Fruit fly (Drosophila melanogaster) whole organism, pupa: Measurements from ENCODE around the gene CG7368.
"Not testable (repeated sequence)": the region's sequence is repeated elsewhere in the genome, so short reads cannot be mapped to it uniquely, and the experiment has no call there.

Experiments
- CG10348 ChIP-seq: fragments of 200-800 bp; sonication (Bioruptor generic); IDR thresholded peaks from 2 replicates; pipeline ENCODE4 v1.3.6; 2022; ENCODE audit warnings: missing biosample characterization, missing genetic modification characterization
- CG12605 ChIP-seq: fragments of 200-800 bp; sonication (Bioruptor generic); IDR thresholded peaks from 2 replicates; pipeline ENCODE4 v1.3.6; 2022; ENCODE audit warnings: missing biosample characterization, missing genetic modification characterization
- CG13204 ChIP-seq: fragments of 200-800 bp; sonication (Bioruptor generic); optimal IDR thresholded peaks from 2 replicates; lab custom pipeline; 2018; ENCODE audit warnings: missing biosample characterization, mild to moderate bottlenecking, missing genetic modification characterization, moderate library complexity
- CG14655 ChIP-seq: fragments of 200-800 bp; sonication (Bioruptor generic); optimal IDR thresholded peaks from 3 replicates; lab custom pipeline; 2017; ENCODE audit warnings: mild to moderate bottlenecking, missing biosample characterization, missing genetic modification reagents, missing genetic modification characterization
- CG15710 ChIP-seq: fragments of 200-800 bp; sonication (Bioruptor generic); optimal IDR thresholded peaks from 2 replicates; lab custom pipeline; 2018; ENCODE audit warnings: missing biosample characterization, mild to moderate bottlenecking, missing genetic modification characterization, moderate library complexity
- CG17806 ChIP-seq: fragments of 200-800 bp; sonication (Bioruptor generic); optimal IDR thresholded peaks from 2 replicates; lab custom pipeline; 2018; ENCODE audit warnings: missing biosample characterization, mild to moderate bottlenecking, missing genetic modification characterization, moderate library complexity
- CG32121 ChIP-seq: fragments of 200-800 bp; sonication (Bioruptor generic); IDR thresholded peaks from 2 replicates; pipeline ENCODE4 v1.3.6; 2022; ENCODE audit warnings: missing biosample characterization, missing genetic modification characterization
- CG34367 ChIP-seq: fragments of 200-800 bp; sonication (Bioruptor generic); optimal IDR thresholded peaks from 2 replicates; lab custom pipeline; 2018; ENCODE audit warnings: missing biosample characterization, mild to moderate bottlenecking, missing genetic modification characterization
- CG4496 ChIP-seq: fragments of 200-800 bp; sonication (Bioruptor generic); IDR thresholded peaks from 3 replicates; pipeline ENCODE4 v1.3.6; 2022; ENCODE audit warnings: missing biosample characterization, missing genetic modification characterization
- CG8159 ChIP-seq: fragments of 200-800 bp; sonication (Bioruptor generic); optimal IDR thresholded peaks from 3 replicates; lab custom pipeline; 2018; ENCODE audit warnings: missing biosample characterization, mild to moderate bottlenecking, missing genetic modification characterization, moderate library complexity
- CG8301 ChIP-seq: fragments of 200-800 bp; sonication (Bioruptor generic); optimal IDR thresholded peaks from 2 replicates; lab custom pipeline; 2018; ENCODE audit warnings: missing biosample characterization, mild to moderate bottlenecking, missing genetic modification characterization
- CG9948 ChIP-seq: fragments of 200-800 bp; sonication (Bioruptor generic); optimal IDR thresholded peaks from 2 replicates; lab custom pipeline; 2018; ENCODE audit warnings: missing biosample characterization, mild to moderate bottlenecking, missing genetic modification characterization, moderate library complexity
- D1 ChIP-seq: fragments of 200-800 bp; sonication (Bioruptor generic); optimal IDR thresholded peaks from 2 replicates; lab custom pipeline; 2018; ENCODE audit warnings: missing biosample characterization, mild to moderate bottlenecking, missing genetic modification characterization, moderate library complexity
- EcR ChIP-seq: fragments of 200-800 bp; sonication (Bioruptor generic); optimal IDR thresholded peaks from 3 replicates; lab custom pipeline; 2019; ENCODE audit warnings: missing biosample characterization, missing genetic modification characterization, mild to moderate bottlenecking, moderate library complexity, missing genetic modification reagents
- Ets98B ChIP-seq: fragments of 200-800 bp; sonication (Bioruptor generic); IDR thresholded peaks from 2 replicates; pipeline ENCODE4 v1.3.6; 2022; ENCODE audit warnings: missing biosample characterization, missing genetic modification characterization
- Pif1A ChIP-seq: fragments of 200-800 bp; sonication (Bioruptor generic); optimal IDR thresholded peaks from 3 replicates; lab custom pipeline; 2016; ENCODE audit warnings: missing biosample characterization, missing genetic modification characterization
- Pif1B ChIP-seq: fragments of 200-800 bp; sonication (Bioruptor generic); optimal IDR thresholded peaks from 3 replicates; lab custom pipeline; 2016; ENCODE audit warnings: missing biosample characterization, missing genetic modification characterization
- Snoo ChIP-seq: fragments of 200-800 bp; sonication (Bioruptor generic); optimal IDR thresholded peaks from 3 replicates; lab custom pipeline; 2017; ENCODE audit warnings: missing biosample characterization, mild to moderate bottlenecking, missing genetic modification characterization, inconsistent platforms
- fd96Ca ChIP-seq: fragments of 200-800 bp; sonication (Bioruptor generic); IDR thresholded peaks from 3 replicates; pipeline ENCODE4 v1.3.6; 2022; ENCODE audit warnings: missing biosample characterization, missing genetic modification characterization
- gl ChIP-seq: fragments of 200-800 bp; sonication (Bioruptor generic); optimal IDR thresholded peaks from 2 replicates; lab custom pipeline; 2018; ENCODE audit warnings: missing biosample characterization, mild to moderate bottlenecking, missing genetic modification characterization
- rn ChIP-seq: fragments of 200-800 bp; sonication (Bioruptor generic); IDR thresholded peaks from 2 replicates; pipeline ENCODE4 v1.3.6; 2022; ENCODE audit warnings: missing biosample characterization, missing genetic modification characterization

Gene CG7368

dm6 chr3L:11574563-11574962 lies 22.4 kb upstream of the CG7368 start, which contains the start of gene CG33490:
CG33490 (minus strand) TSS chr3L:11574663.
- no peak for TF ChIP-seq CG14655 (GFP tag; lab: Kevin White, UChicago)
- no peak for TF ChIP-seq D1 (tag; lab: Kevin White, UChicago)
- TF ChIP-seq CG34367 (tag; lab: Kevin White, UChicago), result no peak
- TF ChIP-seq Snoo (tag; lab: Kevin White, UChicago), result no peak
- TF ChIP-seq CG9948 (tag; lab: Kevin White, UChicago), result no peak
- no peak for TF ChIP-seq Pif1A (GFP tag; lab: Kevin White, UChicago)
- TF ChIP-seq CG8159 (tag; lab: Kevin White, UChicago), result no peak
- no peak for TF ChIP-seq CG32121 (GFP tag; lab: Robert Waterston, UW)
- no peak for TF ChIP-seq CG8301
- TF ChIP-seq CG15710 (tag; lab: Kevin White, UChicago), result no peak
- no peak for TF ChIP-seq CG4496
- TF ChIP-seq gl, result no peak
- no peak for TF ChIP-seq Pif1B
- no peak for TF ChIP-seq fd96Ca
- TF ChIP-seq, all 21 proteins: peak for 0

- not testable (repeated sequence) for TF ChIP-seq Ets98B (GFP tag; lab: Robert Waterston, UW); CG4496; CG14655 (GFP tag; lab: Kevin White, UChicago)
Measured at dm6 chr3L:11576944-11577343, 20.1 kb upstream of the CG7368 start, which contains the start of gene CG33489. CG33489 (minus strand) TSS chr3L:11577044.

- TF ChIP-seq Pif1B (no peak), CG17806 (no peak), CG34367 (tag; lab: Kevin White, UChicago) (no peak), Ets98B (GFP tag; lab: Robert Waterston, UW) (no peak), D1 (tag; lab: Kevin White, UChicago) (no peak), CG12605 (no peak), CG32121 (GFP tag; lab: Robert Waterston, UW) (no peak), CG8159 (tag; lab: Kevin White, UChicago) (no peak), CG9948 (tag; lab: Kevin White, UChicago) (no peak), fd96Ca (no peak), CG10348 (GFP tag; lab: Robert Waterston, UW) (no peak), rn (GFP tag; lab: Robert Waterston, UW) (no peak), Pif1A (GFP tag; lab: Kevin White, UChicago) (no peak), gl (no peak), CG14655 (GFP tag; lab: Kevin White, UChicago) (no peak)
Measured at dm6 chr3L:11577395-11577794, 19.6 kb upstream of the CG7368 start, which contains the start of gene CG33271. CG33271 (minus strand) TSS chr3L:11577495.

- TF ChIP-seq CG10348 (GFP tag; lab: Robert Waterston, UW), result no peak
- TF ChIP-seq Pif1B, result no peak
- TF ChIP-seq Pif1A (GFP tag; lab: Kevin White, UChicago), result no peak
- no peak for TF ChIP-seq CG8301
- no peak for TF ChIP-seq Ets98B (GFP tag; lab: Robert Waterston, UW)
- no peak for TF ChIP-seq CG4496
- no peak for TF ChIP-seq CG32121 (GFP tag; lab: Robert Waterston, UW)
- no peak for TF ChIP-seq CG14655 (GFP tag; lab: Kevin White, UChicago)
- TF ChIP-seq CG12605, result no peak
- no peak for TF ChIP-seq rn (GFP tag; lab: Robert Waterston, UW)
- no peak for TF ChIP-seq gl
- TF ChIP-seq CG15710 (tag; lab: Kevin White, UChicago), result no peak
- TF ChIP-seq D1 (tag; lab: Kevin White, UChicago), result no peak
- TF ChIP-seq CG34367 (tag; lab: Kevin White, UChicago), result no peak
- TF ChIP-seq CG17806, result no peak
- no peak for TF ChIP-seq CG9948 (tag; lab: Kevin White, UChicago)
- TF ChIP-seq, all 21 proteins: peak for 0
Measured at dm6 chr3L:11578211-11578673, 18.8 kb upstream of the CG7368 start, which contains the start of gene CG33270. CG33270 (minus strand) TSS chr3L:11578623.

dm6 chr3L:11578847-11579246 lies 18.2 kb upstream of the CG7368 start:
- no peak for TF ChIP-seq CG13204
- no peak for TF ChIP-seq CG34367 (tag; lab: Kevin White, UChicago)
- TF ChIP-seq CG8159 (tag; lab: Kevin White, UChicago), result no peak
- peak; percentile 70 for TF ChIP-seq D1 (tag; lab: Kevin White, UChicago)

dm6 chr3L:11579919-11580318 lies 17.1 kb upstream of the CG7368 start, which contains the start of gene CG43390:
CG43390 (minus strand) TSS chr3L:11579950.
- no peak for TF ChIP-seq gl
- no peak for TF ChIP-seq rn (GFP tag; lab: Robert Waterston, UW)
- no peak for TF ChIP-seq EcR (GFP tag; lab: Kevin White, UChicago)
- TF ChIP-seq Ets98B (GFP tag; lab: Robert Waterston, UW), result no peak
- no peak for TF ChIP-seq CG8301
- no peak for TF ChIP-seq CG13204
- no peak for TF ChIP-seq CG8159 (tag; lab: Kevin White, UChicago)
- no peak for TF ChIP-seq CG4496
- no peak for TF ChIP-seq Pif1B

dm6 chr3L:11580919-11581318 lies 16.1 kb upstream of the CG7368 start, which contains the start of gene CG43391:
CG43391 (minus strand) TSS chr3L:11581019.
- TF ChIP-seq CG10348 (GFP tag; lab: Robert Waterston, UW) (no peak), CG8159 (tag; lab: Kevin White, UChicago) (no peak), CG34367 (tag; lab: Kevin White, UChicago) (no peak), gl (no peak), Pif1A (GFP tag; lab: Kevin White, UChicago) (no peak), Pif1B (no peak), fd96Ca (no peak), CG32121 (GFP tag; lab: Robert Waterston, UW) (no peak)
